Fruit fly (Drosophila melanogaster) whole organism: ENCODE data around the gene Ugt304A1.

Source experiments
- CG8478 ChIP-seq: fragments of >200 bp; optimal IDR thresholded peaks from 2 replicates; lab custom pipeline; 2018; ENCODE audit warnings: inconsistent platforms
- pan ChIP-seq: fragments of >200 bp; optimal IDR thresholded peaks from 2 replicates; lab custom pipeline; 2017
- psq ChIP-seq: fragments of >200 bp; optimal IDR thresholded peaks from 2 replicates; lab custom pipeline; 2017
- usp ChIP-seq: fragments of >200 bp; optimal IDR thresholded peaks from 2 replicates; lab custom pipeline; 2017; ENCODE audit warnings: missing biosample characterization, missing genetic modification characterization, mixed read lengths

DNA sequence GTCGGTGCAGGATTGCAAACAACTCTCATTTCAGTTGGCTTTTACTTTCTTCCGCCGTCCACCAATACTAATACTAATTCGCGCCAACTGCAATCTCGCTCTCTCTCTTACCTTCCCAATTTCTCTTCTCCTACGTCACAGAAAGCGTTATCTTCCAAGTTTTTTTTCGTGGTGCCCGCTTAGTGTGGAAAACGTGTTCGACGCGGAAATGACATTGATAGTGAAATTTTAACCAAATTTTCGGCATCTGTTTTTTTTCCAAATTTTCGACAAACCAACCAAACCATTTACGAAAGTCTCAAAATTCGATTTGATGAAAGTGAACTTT, 22.1 kb upstream of the Ugt304A1 start, which contains the start of gene cu:
- TF ChIP-seq CG8478 (no peak), pan (no peak), psq (lab: Kevin White, UChicago) (no peak), usp (GFP tag; lab: Kevin White, UChicago) (no peak)
